Worm (Caenorhabditis elegans) whole organism, L3 larva: ENCODE results near the gene CD4.8.
A peak's percentile ranks its signal among the peaks of the same experiment; 100 is the strongest.

Experiments used
- aly-2 ChIP-seq: fragments of 150-350 bp; optimal IDR thresholded peaks from 2 replicates; lab custom pipeline; 2014; ENCODE audit warnings: missing biosample characterization, missing genetic modification characterization
- ama-1 ChIP-seq: fragments of 150-350 bp; optimal IDR thresholded peaks from 2 replicates; lab custom pipeline; 2018
- ceh-16 ChIP-seq: sonication (generic microtip); optimal IDR thresholded peaks from 2 replicates; lab custom pipeline; 2017; ENCODE audit warnings: missing biosample characterization, missing genetic modification characterization
- ceh-28 ChIP-seq: fragments of 150-350 bp; optimal IDR thresholded peaks from 2 replicates; lab custom pipeline; 2014; ENCODE audit warnings: missing biosample characterization, missing genetic modification reagents, missing genetic modification characterization
- ceh-82 ChIP-seq: fragments of 150-350 bp; optimal IDR thresholded peaks from 2 replicates; lab custom pipeline; 2014; ENCODE audit warnings: missing biosample characterization, missing genetic modification characterization
- daf-12 ChIP-seq: fragments of 150-350 bp; optimal IDR thresholded peaks from 2 replicates; lab custom pipeline; 2014; ENCODE audit warnings: missing biosample characterization, missing genetic modification reagents, missing genetic modification characterization
- egl-27 ChIP-seq: sonication (generic microtip); optimal IDR thresholded peaks from 4 replicates; lab custom pipeline; 2017; ENCODE audit warnings: missing biosample characterization, missing genetic modification reagents, missing genetic modification characterization
- egl-5 ChIP-seq: fragments of 150-350 bp; optimal IDR thresholded peaks from 2 replicates; lab custom pipeline; 2017; ENCODE audit warnings: missing biosample characterization, missing genetic modification reagents, missing genetic modification characterization, inconsistent platforms
- elt-1 ChIP-seq: fragments of 150-350 bp; optimal IDR thresholded peaks from 2 replicates; lab custom pipeline; 2014; ENCODE audit warnings: missing biosample characterization, missing genetic modification characterization
- elt-2 ChIP-seq: sonication (generic microtip); optimal IDR thresholded peaks from 2 replicates; lab custom pipeline; 2016; ENCODE audit warnings: missing genetic modification reagents, mild to moderate bottlenecking, missing genetic modification characterization, missing compliant biosample characterization
- elt-3 ChIP-seq, 3 experiments: fragments of 150-350 bp in 1 of 3; sonication (generic microtip) in 2 of 3; optimal IDR thresholded peaks; 2 replicates in 2 of 3; 4 replicates in 1 of 3; lab custom pipeline; 2014 to 2017; ENCODE audit warnings: missing biosample characterization in 3 of 3, missing genetic modification characterization in 3 of 3
- fkh-2 ChIP-seq: fragments of 150-350 bp; optimal IDR thresholded peaks from 2 replicates; lab custom pipeline; 2014; ENCODE audit warnings: missing biosample characterization, missing genetic modification reagents, missing genetic modification characterization
- fos-1 ChIP-seq: fragments of 150-350 bp; optimal IDR thresholded peaks from 2 replicates; lab custom pipeline; 2014; ENCODE audit warnings: missing biosample characterization, missing genetic modification characterization
- hmg-11 ChIP-seq: sonication (generic microtip); optimal IDR thresholded peaks from 2 replicates; lab custom pipeline; 2016; ENCODE audit warnings: missing genetic modification characterization, missing compliant biosample characterization
- jun-1 ChIP-seq: fragments of 150-350 bp; optimal IDR thresholded peaks from 2 replicates; lab custom pipeline; 2014; ENCODE audit warnings: missing biosample characterization, missing genetic modification reagents, missing genetic modification characterization
- lin-15B ChIP-seq: fragments of 150-350 bp; optimal IDR thresholded peaks from 2 replicates; lab custom pipeline; 2014; ENCODE audit warnings: missing biosample characterization, missing genetic modification characterization
- lin-39 ChIP-seq: fragments of 150-350 bp; optimal IDR thresholded peaks from 2 replicates; lab custom pipeline; 2018; ENCODE audit warnings: missing biosample characterization, missing genetic modification reagents, missing genetic modification characterization
- lsy-12 ChIP-seq: sonication (generic microtip); optimal IDR thresholded peaks from 2 replicates; lab custom pipeline; 2016; ENCODE audit warnings: mild to moderate bottlenecking, missing genetic modification characterization, missing compliant biosample characterization
- mdl-1 ChIP-seq: fragments of 150-350 bp; optimal IDR thresholded peaks from 2 replicates; lab custom pipeline; 2014; ENCODE audit warnings: missing biosample characterization, missing genetic modification characterization
- nfya-1 ChIP-seq: sonication (generic microtip); optimal IDR thresholded peaks from 2 replicates; lab custom pipeline; 2017; ENCODE audit warnings: missing genetic modification characterization, mild to moderate bottlenecking, missing compliant biosample characterization, antibody characterized with exemption, moderate library complexity; ENCODE audit not compliant: insufficient read depth
- nhr-11 ChIP-seq: fragments of 150-350 bp; optimal IDR thresholded peaks from 2 replicates; lab custom pipeline; 2014; ENCODE audit warnings: missing biosample characterization, missing genetic modification characterization
- nhr-12 ChIP-seq: fragments of 150-350 bp; optimal IDR thresholded peaks from 2 replicates; lab custom pipeline; 2014; ENCODE audit warnings: missing biosample characterization, missing genetic modification characterization
- nhr-23 ChIP-seq: fragments of 150-350 bp; optimal IDR thresholded peaks from 2 replicates; lab custom pipeline; 2014; ENCODE audit warnings: missing biosample characterization, missing genetic modification reagents, missing genetic modification characterization
- nhr-237 ChIP-seq: fragments of 150-350 bp; optimal IDR thresholded peaks from 2 replicates; lab custom pipeline; 2014; ENCODE audit warnings: missing biosample characterization, missing genetic modification characterization
- nhr-28 ChIP-seq: fragments of 150-350 bp; optimal IDR thresholded peaks from 2 replicates; lab custom pipeline; 2014; ENCODE audit warnings: missing biosample characterization, missing genetic modification characterization
- nhr-43 ChIP-seq: sonication (generic microtip); optimal IDR thresholded peaks from 2 replicates; lab custom pipeline; 2016; ENCODE audit warnings: mild to moderate bottlenecking, missing genetic modification characterization, missing compliant biosample characterization; ENCODE audit not compliant: poor library complexity, severe bottlenecking
- nhr-67 ChIP-seq: fragments of 150-350 bp; optimal IDR thresholded peaks from 2 replicates; lab custom pipeline; 2014; ENCODE audit warnings: missing biosample characterization, missing genetic modification characterization
- nhr-76 ChIP-seq: fragments of 150-350 bp; sonication (generic microtip); optimal IDR thresholded peaks from 5 replicates; lab custom pipeline; 2014; ENCODE audit warnings: missing biosample characterization, missing genetic modification characterization
- nhr-77 ChIP-seq: fragments of 150-350 bp; optimal IDR thresholded peaks from 2 replicates; lab custom pipeline; 2014; ENCODE audit warnings: missing biosample characterization, missing genetic modification characterization
- pha-4 ChIP-seq: fragments of 150-350 bp; optimal IDR thresholded peaks from 2 replicates; lab custom pipeline; 2014; ENCODE audit warnings: missing biosample characterization, missing genetic modification reagents, missing genetic modification characterization
- pqm-1 ChIP-seq: fragments of 150-350 bp; optimal IDR thresholded peaks from 2 replicates; lab custom pipeline; 2017; ENCODE audit warnings: missing biosample characterization, missing genetic modification characterization, inconsistent platforms
- sea-2 ChIP-seq: fragments of 150-350 bp; sonication (generic microtip); optimal IDR thresholded peaks from 4 replicates; lab custom pipeline; 2014; ENCODE audit warnings: missing biosample characterization, missing genetic modification reagents, missing genetic modification characterization
- skn-1 ChIP-seq: fragments of 150-350 bp; optimal IDR thresholded peaks from 2 replicates; lab custom pipeline; 2014; ENCODE audit warnings: missing biosample characterization, missing genetic modification characterization
- snpc-4 ChIP-seq: fragments of 150-350 bp; optimal IDR thresholded peaks from 2 replicates; lab custom pipeline; 2014; ENCODE audit warnings: missing biosample characterization, missing genetic modification characterization
- tbx-2 ChIP-seq: sonication (generic microtip); optimal IDR thresholded peaks from 2 replicates; lab custom pipeline; 2016; ENCODE audit warnings: mild to moderate bottlenecking, missing genetic modification characterization, missing compliant biosample characterization
- unc-39 ChIP-seq: sonication (generic microtip); optimal IDR thresholded peaks from 4 replicates; lab custom pipeline; 2017; ENCODE audit warnings: missing biosample characterization, missing genetic modification characterization
- unc-62 ChIP-seq: fragments of 150-350 bp; sonication (generic microtip); optimal IDR thresholded peaks from 4 replicates; lab custom pipeline; 2014; ENCODE audit warnings: missing biosample characterization, missing genetic modification reagents, missing genetic modification characterization
- zag-1 ChIP-seq: fragments of 150-350 bp; optimal IDR thresholded peaks from 2 replicates; lab custom pipeline; 2014; ENCODE audit warnings: missing biosample characterization, missing genetic modification characterization
- ztf-11 ChIP-seq: fragments of 150-350 bp; optimal IDR thresholded peaks from 2 replicates; lab custom pipeline; 2014; ENCODE audit warnings: missing biosample characterization, missing genetic modification characterization
- ztf-4 ChIP-seq: fragments of 150-350 bp; optimal IDR thresholded peaks from 2 replicates; lab custom pipeline; 2014; ENCODE audit warnings: missing biosample characterization, missing genetic modification characterization

The CD4.8 gene

DNA sequence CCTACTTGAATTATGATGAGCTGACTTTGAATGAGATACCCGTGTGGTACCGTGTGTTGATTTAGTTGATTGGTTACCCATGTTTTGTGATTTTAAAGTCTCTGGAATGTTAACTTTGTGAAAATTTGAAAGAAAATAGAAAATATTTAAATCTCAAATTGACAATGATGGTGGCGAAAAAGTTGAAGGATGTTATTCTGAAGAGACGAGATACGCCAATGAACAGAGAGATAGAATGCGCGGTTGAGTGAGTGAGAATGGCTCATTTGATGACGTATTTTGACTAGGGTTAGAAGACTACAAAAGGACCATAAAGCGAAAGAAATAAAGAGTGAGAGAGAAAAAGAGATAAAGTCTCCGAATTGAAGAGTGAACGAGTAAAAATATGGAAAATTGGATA lies 30.7 kb downstream of the CD4.8 start, which contains the start of gene glb-6:
Gene glb-6, minus strand, starts transcription at position 101 of the 400 bp plus-strand sequence.
- TF ChIP-seq fkh-2 (tag; lab: Kevin White, UChicago) (no peak), tbx-2 (no peak), nfya-1 (tag; lab: Kevin White, UChicago) (no peak), egl-5 (no peak), ztf-11 (no peak), elt-1 (tag; lab: Kevin White, UChicago) (no peak)

DNA sequence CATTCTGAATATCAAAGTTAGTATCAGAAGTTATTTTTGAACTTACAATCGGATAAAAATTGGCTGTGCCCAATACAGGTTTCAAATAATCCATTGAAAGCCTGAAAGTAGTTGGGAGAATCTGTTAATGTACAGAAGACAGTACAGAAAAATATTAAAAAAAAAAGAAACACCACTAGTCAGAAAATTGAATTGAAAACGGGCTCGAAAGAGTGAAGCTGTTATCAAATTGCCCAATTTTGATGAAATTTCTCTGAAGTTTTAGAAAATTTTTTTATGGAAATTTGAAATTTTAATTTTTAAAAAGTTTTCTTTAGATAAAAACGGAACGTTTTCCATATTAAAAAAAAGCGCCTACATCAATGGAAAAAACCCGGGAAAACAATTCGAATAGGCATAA lies 34.0 kb downstream of the CD4.8 start, which contains the start of gene C18C4.7:
Gene C18C4.7, minus strand, starts transcription at position 101 of the 400 bp plus-strand sequence.
- TF ChIP-seq skn-1 (tag; lab: Kevin White, UChicago) (no peak), nhr-67 (tag; lab: Kevin White, UChicago) (no peak), snpc-4 (tag; lab: Kevin White, UChicago) (no peak), nhr-12 (tag; lab: Kevin White, UChicago) (no peak), elt-1 (tag; lab: Kevin White, UChicago) (no peak), daf-12 (tag; lab: Kevin White, UChicago) (no peak), tbx-2 (no peak), ceh-82 (no peak), elt-3 (tag; optimal IDR thresholded peaks at IDR 0.05; lab: Kevin White, UChicago) (no peak), lin-15B (tag; lab: Kevin White, UChicago) (no peak), nhr-43 (tag; lab: Kevin White, UChicago) (no peak), unc-62 (no peak)

DNA sequence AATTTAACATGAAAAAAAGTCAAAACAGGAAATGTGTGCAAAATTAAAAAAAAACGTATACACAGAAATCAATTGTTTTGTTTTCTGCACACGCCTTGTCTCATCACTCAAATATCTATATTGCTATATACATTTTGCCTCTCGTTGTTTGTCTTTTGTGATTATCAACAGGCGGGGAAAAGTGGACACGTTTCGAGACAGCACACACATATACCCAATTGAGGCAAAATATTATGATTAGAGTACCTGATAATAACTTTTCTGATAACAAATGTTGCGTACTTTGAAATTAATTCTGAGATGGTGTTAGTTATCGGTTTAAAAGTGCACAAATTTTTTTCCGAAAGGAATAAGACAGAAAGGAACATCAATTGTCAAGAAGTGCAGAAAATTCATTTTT lies 41.3 kb downstream of the CD4.8 start:
- no peak for TF ChIP-seq sea-2 (GFP tag; lab: Kevin White, UChicago)
- TF ChIP-seq aly-2 (tag; lab: Kevin White, UChicago) = no peak
- TF ChIP-seq nhr-76 (tag; lab: Kevin White, UChicago) = no peak
- no peak for TF ChIP-seq nhr-237 (tag; lab: Kevin White, UChicago)
- TF ChIP-seq ceh-28 (tag; lab: Kevin White, UChicago) = no peak
- peak; percentile 94 for TF ChIP-seq pqm-1 (tag; lab: Kevin White, UChicago)
- peak; percentile 4 for TF ChIP-seq jun-1 (tag; lab: Kevin White, UChicago)
- no peak for TF ChIP-seq nhr-11 (tag; lab: Kevin White, UChicago)
- no peak for TF ChIP-seq skn-1 (tag; lab: Kevin White, UChicago)
- no peak for TF ChIP-seq daf-12 (tag; lab: Kevin White, UChicago)
- TF ChIP-seq ceh-82 = no peak
- no peak for TF ChIP-seq zag-1 (tag; lab: Kevin White, UChicago)
- no peak for TF ChIP-seq nhr-43 (tag; lab: Kevin White, UChicago)
- no peak for TF ChIP-seq elt-3 (tag; optimal IDR thresholded peaks at IDR 0.05; lab: Kevin White, UChicago)
- TF ChIP-seq unc-39 (tag; lab: Kevin White, UChicago) = no peak
- no peak for TF ChIP-seq nfya-1 (tag; lab: Kevin White, UChicago)
- TF ChIP-seq ztf-4 (tag; lab: Kevin White, UChicago) = no peak
- TF ChIP-seq nhr-77 = no peak
- no peak for TF ChIP-seq tbx-2
- TF ChIP-seq nhr-23 (tag; lab: Kevin White, UChicago) = no peak
- TF ChIP-seq lsy-12 (tag; lab: Kevin White, UChicago) = no peak
- TF ChIP-seq fos-1 (tag; lab: Kevin White, UChicago) = no peak
- no peak for TF ChIP-seq egl-27 (tag; lab: Kevin White, UChicago)
- no peak for TF ChIP-seq mdl-1 (tag; lab: Kevin White, UChicago)
- peak; percentile 50 for TF ChIP-seq pha-4 (tag; lab: Kevin White, UChicago)
- no peak for TF ChIP-seq ceh-16 (tag; lab: Kevin White, UChicago)
- TF ChIP-seq elt-2 (tag; lab: Kevin White, UChicago) = peak; percentile 95
- TF ChIP-seq hmg-11 = no peak
- TF ChIP-seq ama-1 (lab: Kevin White, UChicago) = no peak
- TF ChIP-seq, all 47 proteins: peak for 4

DNA sequence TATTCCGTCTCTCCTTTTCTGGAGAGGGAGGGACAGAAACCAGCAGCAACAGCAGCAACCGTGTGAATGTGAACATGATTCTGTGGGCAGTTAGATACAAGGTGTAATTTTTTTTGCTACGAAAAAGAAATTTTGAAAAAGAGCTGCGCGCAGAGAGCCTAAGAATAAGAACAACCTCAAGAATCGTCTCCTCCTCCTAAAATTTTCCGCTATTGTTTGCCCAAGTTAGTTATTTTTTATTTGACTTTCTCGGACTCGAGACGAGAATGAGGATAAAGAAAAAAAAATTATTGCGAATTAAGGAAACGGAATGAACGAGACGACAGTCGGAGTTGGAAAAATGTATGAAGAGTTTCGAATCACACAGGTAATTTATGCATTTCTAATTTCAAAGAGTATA lies 42.6 kb downstream of the CD4.8 start, which contains the start of gene glb-5:
Gene glb-5, plus strand, starts transcription at position 301 of the 400 bp plus-strand sequence.
- TF ChIP-seq pqm-1 (tag; lab: Kevin White, UChicago) = no peak
- peak; percentile 24 for TF ChIP-seq elt-2 (tag; lab: Kevin White, UChicago)
- TF ChIP-seq ama-1 (lab: Kevin White, UChicago) = no peak
- TF ChIP-seq lin-39 (tag; lab: Kevin White, UChicago) = no peak
- no peak for TF ChIP-seq nhr-67 (tag; lab: Kevin White, UChicago)
- TF ChIP-seq unc-62 = no peak
- no peak for TF ChIP-seq nhr-28 (tag; lab: Kevin White, UChicago)
- no peak for TF ChIP-seq nhr-23 (tag; lab: Kevin White, UChicago)
- TF ChIP-seq pha-4 (tag; lab: Kevin White, UChicago) = no peak
